Worm (Caenorhabditis elegans) whole organism, late embryonic: Measurements from ENCODE around the gene akap-1.

Experiments
- ceh-22 ChIP-seq: sonication (generic microtip); optimal IDR thresholded peaks from 2 replicates; lab custom pipeline; 2017; ENCODE audit warnings: missing biosample characterization, missing genetic modification characterization
- ceh-34 ChIP-seq: sonication (generic microtip); optimal IDR thresholded peaks from 2 replicates; lab custom pipeline; 2016; ENCODE audit warnings: mild to moderate bottlenecking, missing genetic modification characterization, missing compliant biosample characterization
- ceh-9 ChIP-seq: sonication (generic microtip); optimal IDR thresholded peaks from 2 replicates; lab custom pipeline; 2016; ENCODE audit warnings: mild to moderate bottlenecking, missing genetic modification characterization, inconsistent platforms, missing compliant biosample characterization
- dve-1 ChIP-seq: sonication (generic microtip); optimal IDR thresholded peaks from 2 replicates; lab custom pipeline; 2017; ENCODE audit warnings: antibody characterized with exemption, mild to moderate bottlenecking, missing genetic modification characterization, missing compliant biosample characterization
- elt-2 ChIP-seq: sonication (generic microtip); optimal IDR thresholded peaks from 2 replicates; lab custom pipeline; 2016; ENCODE audit warnings: missing genetic modification reagents, missing genetic modification characterization, missing compliant biosample characterization
- elt-4 ChIP-seq: sonication (generic microtip); optimal IDR thresholded peaks from 2 replicates; lab custom pipeline; 2016; ENCODE audit warnings: missing genetic modification characterization, missing compliant biosample characterization
- ets-4 ChIP-seq: sonication (generic microtip); optimal IDR thresholded peaks from 2 replicates; lab custom pipeline; 2016; ENCODE audit warnings: missing genetic modification characterization, missing compliant biosample characterization
- fkh-10 ChIP-seq: fragments of 150-350 bp; optimal IDR thresholded peaks from 2 replicates; lab custom pipeline; 2014; ENCODE audit warnings: missing biosample characterization, missing genetic modification reagents, missing genetic modification characterization
- nfya-1 ChIP-seq: sonication (generic microtip); optimal IDR thresholded peaks from 2 replicates; lab custom pipeline; 2017; ENCODE audit warnings: missing genetic modification characterization, mild to moderate bottlenecking, missing compliant biosample characterization, antibody characterized with exemption, moderate library complexity
- nhr-11 ChIP-seq: fragments of 150-350 bp; optimal IDR thresholded peaks from 2 replicates; lab custom pipeline; 2014; ENCODE audit warnings: missing biosample characterization, missing genetic modification characterization
- pqm-1 ChIP-seq: sonication (generic microtip); optimal IDR thresholded peaks from 2 replicates; lab custom pipeline; 2016; ENCODE audit warnings: missing genetic modification characterization, missing compliant biosample characterization
- rnt-1 ChIP-seq: sonication (generic microtip); optimal IDR thresholded peaks from 2 replicates; lab custom pipeline; 2016; ENCODE audit warnings: missing genetic modification characterization, missing compliant biosample characterization

- TF ChIP-seq ceh-9 (tag; lab: Kevin White, UChicago) (no peak), ets-4 (tag; lab: Kevin White, UChicago) (no peak), ceh-34 (no peak), nfya-1 (tag; lab: Kevin White, UChicago) (no peak), nhr-11 (tag; lab: Kevin White, UChicago) (no peak), ceh-22 (no peak), fkh-10 (GFP tag; lab: Kevin White, UChicago) (no peak), dve-1 (tag; lab: Kevin White, UChicago) (no peak), rnt-1 (tag; lab: Kevin White, UChicago) (no peak), elt-4 (tag; lab: Kevin White, UChicago) (no peak), elt-2 (tag; lab: Kevin White, UChicago) (no peak), pqm-1 (no peak)
Measured at ce11 chrIII:6352459-6352858, 725 bp upstream of the akap-1 start.
